Fruit fly (Drosophila melanogaster) whole organism, pupa: Measurements from ENCODE around the gene nero.
A peak's percentile ranks its signal among the peaks of the same experiment; 100 is the strongest.

Source experiments
- CG4496 ChIP-seq: fragments of 200-800 bp; sonication (Bioruptor generic); IDR thresholded peaks from 3 replicates; pipeline ENCODE4 v1.3.6; 2022; ENCODE audit warnings: missing biosample characterization, missing genetic modification characterization
- D1 ChIP-seq: fragments of 200-800 bp; sonication (Bioruptor generic); optimal IDR thresholded peaks from 2 replicates; lab custom pipeline; 2018; ENCODE audit warnings: missing biosample characterization, mild to moderate bottlenecking, missing genetic modification characterization, moderate library complexity
- Pif1A ChIP-seq: fragments of 200-800 bp; sonication (Bioruptor generic); optimal IDR thresholded peaks from 3 replicates; lab custom pipeline; 2016; ENCODE audit warnings: missing biosample characterization, missing genetic modification characterization
- Snoo ChIP-seq: fragments of 200-800 bp; sonication (Bioruptor generic); optimal IDR thresholded peaks from 3 replicates; lab custom pipeline; 2017; ENCODE audit warnings: missing biosample characterization, mild to moderate bottlenecking, missing genetic modification characterization, inconsistent platforms

DNA sequence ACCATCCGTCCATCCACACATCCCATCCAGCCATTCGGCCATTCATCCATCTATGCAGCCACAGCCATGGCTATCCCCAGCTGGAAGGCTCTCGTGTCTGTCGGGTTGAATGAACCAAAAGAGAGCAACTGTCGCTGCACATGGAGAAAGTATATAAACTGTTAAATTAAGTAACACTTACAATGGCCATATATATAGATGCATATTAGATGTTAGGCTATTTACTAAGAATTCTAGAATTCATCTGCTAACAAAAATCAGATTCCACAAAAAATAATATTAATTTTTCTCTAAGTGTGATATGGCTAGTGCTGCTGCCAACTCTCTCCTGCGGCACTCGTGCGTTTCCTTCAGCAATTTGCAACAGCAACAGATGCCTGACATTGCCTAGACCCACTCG is 47.1 kb downstream of the nero start:
- peak; percentile 84 for TF ChIP-seq CG4496 (GFP tag; lab: Robert Waterston, UW)
- no peak for TF ChIP-seq Snoo (tag; lab: Kevin White, UChicago)
- no peak for TF ChIP-seq D1 (tag; lab: Kevin White, UChicago)
- peak; percentile 72 for TF ChIP-seq Pif1A (GFP tag; lab: Kevin White, UChicago)
